Worm (Caenorhabditis elegans) whole organism, midembryonic: ENCODE data around the gene T01H10.11.

Experiments
- T22C8.4 ChIP-seq: fragments of 200-800 bp; sonication (Bioruptor generic); IDR thresholded peaks from 2 replicates; pipeline ENCODE4 v1.3.6; 2022; ENCODE audit warnings: missing genetic modification characterization, missing compliant biosample characterization
- cog-1 ChIP-seq: sonication (generic microtip); optimal IDR thresholded peaks from 2 replicates; lab custom pipeline; 2016; ENCODE audit warnings: missing genetic modification characterization, missing compliant biosample characterization
- flt-1 ChIP-seq: fragments of 200-800 bp; sonication (Bioruptor generic); IDR thresholded peaks from 2 replicates; pipeline ENCODE4 v1.3.6; 2022; ENCODE audit warnings: missing genetic modification characterization, missing compliant biosample characterization
- klf-2 ChIP-seq: fragments of 200-800 bp; sonication (Bioruptor generic); conservative IDR thresholded peaks from 2 replicates; pipeline ENCODE4 v1.3.6; 2022; ENCODE audit warnings: missing genetic modification reagents, missing genetic modification characterization, missing compliant biosample characterization
- med-1 ChIP-seq: sonication (generic microtip); optimal IDR thresholded peaks from 2 replicates; lab custom pipeline; 2017; ENCODE audit warnings: missing genetic modification characterization, mild to moderate bottlenecking, missing compliant biosample characterization, antibody characterized with exemption, missing genetic modification reagents; ENCODE audit not compliant: insufficient read depth
- ref-1 ChIP-seq: fragments of 200-800 bp; sonication (Bioruptor generic); conservative IDR thresholded peaks from 2 replicates; pipeline ENCODE4 v1.3.6; 2022; ENCODE audit warnings: missing genetic modification reagents, missing genetic modification characterization, missing compliant biosample characterization
- tab-1 ChIP-seq: fragments of 200-800 bp; sonication (Bioruptor generic); IDR thresholded peaks from 2 replicates; pipeline ENCODE4 v1.3.6; 2022; ENCODE audit warnings: missing genetic modification characterization, missing compliant biosample characterization
- ztf-23 ChIP-seq: fragments of 200-800 bp; sonication (Bioruptor generic); IDR thresholded peaks from 2 replicates; pipeline ENCODE4 v1.3.6; 2022; ENCODE audit warnings: missing genetic modification reagents, missing genetic modification characterization, missing compliant biosample characterization
- ztf-29 ChIP-seq: fragments of 200-800 bp; sonication (Bioruptor generic); IDR thresholded peaks from 2 replicates; pipeline ENCODE4 v1.3.6; 2022; ENCODE audit warnings: missing genetic modification reagents, missing genetic modification characterization, missing compliant biosample characterization

T01H10.11 gene

DNA sequence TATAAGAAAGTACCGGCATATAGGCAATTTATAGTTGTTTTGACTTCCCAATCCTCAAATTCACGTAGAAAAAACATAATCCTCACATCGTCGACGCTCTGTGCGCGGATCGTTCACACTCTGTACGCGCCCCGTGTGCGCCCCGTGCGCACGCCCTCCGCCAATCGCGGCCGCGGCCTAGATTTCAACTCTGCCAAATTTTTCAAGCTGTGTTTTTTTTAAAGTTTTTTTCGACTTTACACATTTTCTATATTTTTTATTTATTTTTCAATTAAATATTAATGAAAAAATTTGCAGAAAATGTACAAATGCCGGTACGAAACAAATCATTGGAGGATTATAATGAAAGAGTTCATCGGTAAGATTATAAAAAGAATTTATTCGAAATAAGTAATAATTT, at the start of gene T01H10.11:
T01H10.11 (plus strand) TSS at position 301 of the 400 bp plus-strand sequence.
- TF ChIP-seq ztf-23 (no peak), T22C8.4 (GFP tag; lab: Robert Waterston, UW) (no peak), ztf-29 (GFP tag; lab: Robert Waterston, UW) (no peak), med-1 (no peak), tab-1 (GFP tag; lab: Robert Waterston, UW) (no peak), ref-1 (no peak)

DNA sequence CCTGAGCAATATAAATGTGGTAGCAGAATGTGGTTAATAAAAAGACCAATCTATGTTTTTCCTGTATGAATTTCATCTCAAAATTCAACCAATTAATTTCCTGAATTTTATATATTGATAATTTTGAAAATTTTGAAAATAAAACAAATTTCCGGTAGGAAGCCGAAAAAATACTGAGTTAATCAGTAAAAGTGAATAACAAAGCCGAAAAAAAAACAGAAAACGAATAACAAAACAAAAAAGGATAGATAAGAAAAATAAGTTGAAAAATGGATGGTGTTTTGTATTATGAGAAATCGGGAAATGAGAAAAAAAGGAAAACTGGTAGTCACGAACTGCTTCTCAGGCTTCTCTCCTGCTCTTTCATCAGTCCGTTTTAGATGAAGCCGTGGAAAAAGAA, 49.5 kb upstream of the T01H10.11 start, which contains the start of gene tmem-145:
tmem-145 (minus strand) TSS at position 101 of the 400 bp plus-strand sequence.
- TF ChIP-seq med-1 (no peak), cog-1 (tag; lab: Kevin White, UChicago) (no peak), tab-1 (GFP tag; lab: Robert Waterston, UW) (no peak), ztf-23 (no peak), ztf-29 (GFP tag; lab: Robert Waterston, UW) (no peak), klf-2 (GFP tag; lab: Robert Waterston, UW) (no peak), ref-1 (no peak), flt-1 (GFP tag; lab: Robert Waterston, UW) (no peak), T22C8.4 (GFP tag; lab: Robert Waterston, UW) (no peak)

DNA sequence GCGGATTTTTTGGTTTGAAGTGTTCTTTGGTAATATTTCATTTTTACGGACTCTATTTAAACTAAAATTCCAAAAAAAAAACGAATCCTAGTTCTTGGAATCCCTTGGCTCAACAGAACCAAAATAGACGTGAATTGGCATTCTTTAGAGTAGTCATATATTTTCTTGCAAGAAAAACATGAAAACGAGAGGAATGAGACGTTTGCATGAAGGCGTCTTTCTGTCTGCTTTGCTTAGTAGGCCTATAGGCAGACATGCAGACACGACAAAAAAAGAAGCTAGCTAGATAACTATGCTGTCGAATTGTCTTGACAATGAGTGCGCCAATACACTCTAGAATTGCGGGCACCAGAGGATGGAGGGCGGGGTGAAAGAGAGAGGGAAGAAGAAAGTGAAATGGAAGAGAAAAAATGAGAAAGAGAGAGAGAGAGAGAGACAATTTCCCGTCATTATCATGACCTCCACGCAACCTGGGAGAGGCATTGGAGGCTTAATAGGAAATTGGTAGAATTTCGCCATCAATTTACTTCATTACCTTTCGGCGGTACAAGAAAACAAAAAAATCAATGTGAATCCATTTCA, 42.6 kb upstream of the T01H10.11 start:
- no peak for TF ChIP-seq med-1
- peak; percentile 53; the same call in 1 of the 2 replicates for TF ChIP-seq flt-1 (GFP tag; lab: Robert Waterston, UW)
- no peak for TF ChIP-seq T22C8.4 (GFP tag; lab: Robert Waterston, UW)
- no peak for TF ChIP-seq klf-2 (GFP tag; lab: Robert Waterston, UW)
- no peak for TF ChIP-seq tab-1 (GFP tag; lab: Robert Waterston, UW)

DNA sequence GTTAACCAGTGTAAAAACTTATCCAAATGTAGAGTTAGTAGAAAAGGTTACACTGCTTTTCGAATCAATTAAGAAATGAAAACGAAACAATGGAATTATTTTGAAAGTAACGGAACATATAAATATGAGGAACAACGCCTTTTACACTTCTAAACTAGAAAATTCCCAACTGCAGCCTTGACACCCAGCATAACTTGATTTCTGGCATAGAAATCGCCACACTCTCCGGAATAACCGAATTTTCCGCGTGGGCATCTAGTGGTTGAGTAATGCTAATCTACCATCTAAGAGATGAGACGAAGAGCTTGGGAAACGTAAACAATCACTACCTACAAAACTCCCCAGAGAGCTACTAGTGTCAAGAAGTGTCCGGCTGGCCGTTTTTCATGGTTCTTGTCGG, 42.0 kb upstream of the T01H10.11 start:
- no peak for TF ChIP-seq flt-1 (GFP tag; lab: Robert Waterston, UW)
- TF ChIP-seq ztf-23, result no peak
- TF ChIP-seq klf-2 (GFP tag; lab: Robert Waterston, UW), result no peak
- TF ChIP-seq ztf-29 (GFP tag; lab: Robert Waterston, UW), result no peak
- TF ChIP-seq cog-1 (tag; lab: Kevin White, UChicago), result no peak
- no peak for TF ChIP-seq med-1
- TF ChIP-seq ref-1, result no peak
- no peak for TF ChIP-seq T22C8.4 (GFP tag; lab: Robert Waterston, UW)
- TF ChIP-seq tab-1 (GFP tag; lab: Robert Waterston, UW), result no peak

DNA sequence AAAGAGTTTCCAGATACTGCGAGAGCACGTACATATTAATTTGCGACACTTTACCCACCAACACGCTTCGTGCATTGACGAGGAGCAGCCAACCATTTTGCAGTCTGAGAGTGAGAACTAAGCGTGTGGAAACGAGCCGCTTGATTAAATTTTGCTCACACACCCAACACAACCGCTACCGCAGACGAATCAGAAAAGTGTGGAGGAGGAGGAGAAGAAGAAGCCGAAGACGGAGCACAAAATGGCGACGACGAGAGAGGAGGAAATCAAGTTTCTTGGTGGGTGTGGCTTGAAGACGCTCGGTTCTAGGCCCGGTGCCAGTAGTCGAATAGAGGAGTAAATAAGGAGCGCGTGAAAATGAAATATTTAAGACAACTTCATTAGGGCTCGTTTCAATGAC, 40.4 kb upstream of the T01H10.11 start:
- TF ChIP-seq cog-1 (tag; lab: Kevin White, UChicago) (no peak), ztf-23 (no peak), med-1 (no peak), flt-1 (GFP tag; lab: Robert Waterston, UW) (no peak), tab-1 (GFP tag; lab: Robert Waterston, UW) (no peak), ref-1 (no peak), ztf-29 (GFP tag; lab: Robert Waterston, UW) (no peak), klf-2 (GFP tag; lab: Robert Waterston, UW) (no peak), T22C8.4 (GFP tag; lab: Robert Waterston, UW) (no peak)

DNA sequence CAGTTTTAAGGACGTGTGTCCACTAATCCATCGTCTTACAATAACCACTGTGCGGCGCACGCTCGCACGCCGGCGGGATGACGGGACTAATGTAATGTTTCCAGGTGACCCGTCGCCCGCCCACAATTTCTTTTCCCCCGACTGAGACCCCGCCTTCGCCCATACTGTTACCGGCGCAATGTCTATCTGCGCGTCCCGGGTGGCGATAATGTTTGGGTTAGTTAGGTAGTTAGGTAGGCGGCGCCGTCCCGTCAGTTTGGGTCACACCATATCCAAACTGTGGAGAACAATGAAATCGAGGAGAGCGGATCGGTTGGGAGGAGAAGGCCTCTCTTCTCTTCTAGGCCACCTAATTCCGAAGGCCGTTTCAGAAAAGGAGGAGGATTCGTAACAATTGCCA, 37.0 kb upstream of the T01H10.11 start:
- TF ChIP-seq klf-2 (GFP tag; lab: Robert Waterston, UW) (no peak), ztf-29 (GFP tag; lab: Robert Waterston, UW) (no peak), ref-1 (no peak), tab-1 (GFP tag; lab: Robert Waterston, UW) (no peak)

DNA sequence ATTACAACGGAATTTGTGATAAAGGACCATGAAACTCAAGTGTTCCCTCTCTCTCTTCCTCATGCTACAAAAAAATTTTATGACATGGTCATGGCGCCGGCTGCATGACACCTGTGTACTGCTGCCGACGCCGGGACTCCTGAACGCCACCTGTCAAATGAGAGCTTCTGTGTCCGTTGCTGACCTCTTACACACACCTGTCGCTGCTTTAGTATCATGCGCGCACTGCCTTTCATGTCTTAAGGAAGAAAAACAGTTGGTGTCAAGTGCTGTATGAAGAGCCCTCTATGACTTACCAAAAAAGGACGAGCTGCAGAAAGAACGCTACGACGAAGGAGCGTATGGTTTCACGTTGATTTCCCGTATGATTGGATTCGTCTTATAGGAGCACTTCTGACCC, 30.6 kb upstream of the T01H10.11 start:
- no peak for TF ChIP-seq ztf-29 (GFP tag; lab: Robert Waterston, UW)
- no peak for TF ChIP-seq T22C8.4 (GFP tag; lab: Robert Waterston, UW)
- no peak for TF ChIP-seq ztf-23
- no peak for TF ChIP-seq flt-1 (GFP tag; lab: Robert Waterston, UW)

DNA sequence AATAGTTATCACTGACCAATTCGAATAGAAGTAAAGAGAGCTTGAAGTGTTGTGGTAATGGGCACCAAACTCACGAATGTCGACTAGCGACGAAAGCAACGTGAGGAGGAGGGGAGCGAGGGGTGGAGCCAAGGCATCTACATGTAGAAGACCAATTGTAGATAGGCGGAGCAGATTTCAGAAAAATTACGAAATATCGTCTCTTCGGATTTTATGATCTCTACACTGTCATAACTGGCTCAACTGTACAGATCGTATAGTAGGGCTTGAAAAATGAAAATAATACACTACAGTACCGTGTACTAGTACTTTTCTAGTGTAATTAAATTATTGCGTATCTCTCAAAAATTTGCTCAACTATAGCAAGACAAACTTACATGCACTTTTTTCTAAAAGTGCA, 30.2 kb upstream of the T01H10.11 start, which contains the start of gene W03G11.4:
W03G11.4 (minus strand) TSS at position 101 of the 400 bp plus-strand sequence.
- TF ChIP-seq flt-1 (GFP tag; lab: Robert Waterston, UW) (no peak), T22C8.4 (GFP tag; lab: Robert Waterston, UW) (no peak), klf-2 (GFP tag; lab: Robert Waterston, UW) (no peak), med-1 (no peak), tab-1 (GFP tag; lab: Robert Waterston, UW) (no peak), ztf-29 (GFP tag; lab: Robert Waterston, UW) (no peak), ztf-23 (no peak), cog-1 (tag; lab: Kevin White, UChicago) (no peak), ref-1 (no peak)

DNA sequence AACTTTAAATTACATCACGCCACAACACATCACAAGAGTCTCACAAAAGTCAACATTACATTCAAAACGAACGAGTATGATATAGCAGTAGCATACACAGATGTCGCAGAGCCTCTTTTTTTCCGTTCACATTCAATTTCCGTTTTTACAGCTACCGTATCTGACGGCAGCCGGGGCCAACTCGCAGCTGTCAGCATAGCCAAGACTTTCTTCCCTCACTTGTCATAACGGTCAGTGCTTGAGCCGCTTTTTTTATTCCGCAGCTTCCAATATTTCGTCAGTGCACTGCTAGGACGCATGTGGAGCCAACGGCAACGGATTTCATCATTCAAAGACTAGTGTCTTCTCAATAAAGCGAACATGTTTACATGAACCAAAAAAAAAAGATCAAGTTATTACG, 29.3 kb upstream of the T01H10.11 start:
- TF ChIP-seq tab-1 (GFP tag; lab: Robert Waterston, UW), result no peak
- TF ChIP-seq klf-2 (GFP tag; lab: Robert Waterston, UW), result no peak
- TF ChIP-seq ztf-29 (GFP tag; lab: Robert Waterston, UW), result no peak
- no peak for TF ChIP-seq cog-1 (tag; lab: Kevin White, UChicago)
- no peak for TF ChIP-seq T22C8.4 (GFP tag; lab: Robert Waterston, UW)
- TF ChIP-seq flt-1 (GFP tag; lab: Robert Waterston, UW), result no peak
- TF ChIP-seq ztf-23, result no peak
- no peak for TF ChIP-seq ref-1

DNA sequence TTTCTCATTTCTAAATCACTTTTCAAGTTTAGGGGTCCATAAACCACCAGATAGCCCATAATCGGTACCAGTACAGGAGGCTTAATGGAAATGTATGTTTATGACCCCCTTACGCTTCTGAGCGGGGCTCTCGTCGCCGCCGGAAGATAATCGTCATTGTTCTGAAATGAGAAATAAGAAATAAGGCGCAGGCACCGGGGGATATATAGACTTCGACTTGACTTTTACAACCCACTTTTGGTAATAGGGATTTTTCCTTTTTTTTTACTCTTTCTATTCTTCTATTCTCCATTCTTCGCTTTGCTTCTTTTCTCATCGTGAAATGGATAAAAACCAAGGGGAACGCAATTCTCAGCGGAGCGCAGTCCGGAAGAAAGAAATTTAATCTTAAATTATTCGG, 28.1 kb upstream of the T01H10.11 start:
- no peak for TF ChIP-seq ref-1
- no peak for TF ChIP-seq cog-1 (tag; lab: Kevin White, UChicago)
- TF ChIP-seq flt-1 (GFP tag; lab: Robert Waterston, UW), result no peak
- no peak for TF ChIP-seq klf-2 (GFP tag; lab: Robert Waterston, UW)
- no peak for TF ChIP-seq ztf-29 (GFP tag; lab: Robert Waterston, UW)
- no peak for TF ChIP-seq ztf-23
- no peak for TF ChIP-seq med-1
- TF ChIP-seq T22C8.4 (GFP tag; lab: Robert Waterston, UW), result no peak
- no peak for TF ChIP-seq tab-1 (GFP tag; lab: Robert Waterston, UW)
